Worm (Caenorhabditis elegans) whole organism, L1 larva: ENCODE results near the gene F17E9.4.

Experiments
- C16A3.4 ChIP-seq: fragments of 150-350 bp; optimal IDR thresholded peaks from 2 replicates; lab custom pipeline; 2014; ENCODE audit warnings: missing biosample characterization, missing genetic modification characterization
- C34B4.2 ChIP-seq: sonication (generic microtip); optimal IDR thresholded peaks from 2 replicates; lab custom pipeline; 2017; ENCODE audit warnings: mild to moderate bottlenecking, missing genetic modification characterization, missing compliant biosample characterization
- F16B12.6 ChIP-seq: fragments of 150-350 bp; optimal IDR thresholded peaks from 2 replicates; lab custom pipeline; 2014; ENCODE audit warnings: missing biosample characterization, missing genetic modification characterization
- Y116A8C.19 ChIP-seq: sonication (generic microtip); optimal IDR thresholded peaks from 2 replicates; lab custom pipeline; 2016; ENCODE audit warnings: missing compliant biosample characterization, missing genetic modification characterization, borderline replicate concordance
- aha-1 ChIP-seq: fragments of 150-350 bp; optimal IDR thresholded peaks from 2 replicates; lab custom pipeline; 2014; ENCODE audit warnings: missing biosample characterization, missing genetic modification characterization
- alr-1 ChIP-seq: fragments of 200-800 bp; sonication (Bioruptor generic); optimal IDR thresholded peaks from 2 replicates; lab custom pipeline; 2018; ENCODE audit warnings: borderline replicate concordance, mild to moderate bottlenecking, missing genetic modification characterization, missing compliant biosample characterization
- aly-2 ChIP-seq: fragments of 150-350 bp; optimal IDR thresholded peaks from 2 replicates; lab custom pipeline; 2014; ENCODE audit warnings: missing biosample characterization, missing genetic modification characterization
- ama-1 ChIP-seq: fragments of 150-350 bp; optimal IDR thresholded peaks from 2 replicates; lab custom pipeline; 2014
- ceh-63 ChIP-seq: fragments of 200-800 bp; sonication (Bioruptor generic); optimal IDR thresholded peaks from 2 replicates; lab custom pipeline; 2018; ENCODE audit warnings: mild to moderate bottlenecking, missing genetic modification characterization, missing compliant biosample characterization
- ceh-88 ChIP-seq: fragments of 200-800 bp; sonication (Bioruptor generic); IDR thresholded peaks from 2 replicates; pipeline ENCODE4 v1.3.6; 2022; ENCODE audit warnings: missing genetic modification characterization, missing compliant biosample characterization
- ces-1 ChIP-seq: fragments of 150-350 bp; optimal IDR thresholded peaks from 2 replicates; lab custom pipeline; 2014; ENCODE audit warnings: missing biosample characterization, missing genetic modification reagents, missing genetic modification characterization
- dpl-1 ChIP-seq, 3 experiments: fragments of 150-350 bp in 2 of 3; sonication (generic microtip) in 1 of 3; optimal IDR thresholded peaks; 2 replicates each; lab custom pipeline; 2014 to 2017; ENCODE audit warnings: missing biosample characterization in 3 of 3, missing genetic modification characterization in 3 of 3, missing genetic modification reagents in 3 of 3
- dsc-1 ChIP-seq: sonication (generic microtip); optimal IDR thresholded peaks from 2 replicates; lab custom pipeline; 2016; ENCODE audit warnings: mild to moderate bottlenecking, missing genetic modification characterization, missing compliant biosample characterization
- efl-1 ChIP-seq, 4 experiments: fragments of 150-350 bp; optimal IDR thresholded peaks in 3 of 4; peaks in 1 of 4; 1 replicate in 1 of 4; 2 replicates in 3 of 4; lab custom pipeline; 2014; ENCODE audit warnings: missing biosample characterization in 2 of 4, missing genetic modification characterization in 2 of 4, missing genetic modification reagents in 2 of 4
- egl-13 ChIP-seq: sonication (generic microtip); optimal IDR thresholded peaks from 2 replicates; lab custom pipeline; 2016; ENCODE audit warnings: missing genotype, missing genetic modification reagents, missing genetic modification characterization, missing compliant biosample characterization
- egl-27 ChIP-seq, 2 experiments: fragments of 150-350 bp in 1 of 2; sonication (generic microtip); optimal IDR thresholded peaks; 3 replicates each; lab custom pipeline; 2017 to 2018; ENCODE audit warnings: missing biosample characterization in 2 of 2, missing genetic modification characterization in 2 of 2, missing genetic modification reagents in 2 of 2
- elt-3 ChIP-seq, 6 experiments: fragments of 150-350 bp in 1 of 6; sonication (generic microtip); optimal IDR thresholded peaks; 2 replicates each; lab custom pipeline; 2017 to 2018; ENCODE audit warnings: missing biosample characterization in 6 of 6, missing genetic modification characterization in 6 of 6, inconsistent platforms in 1 of 6
- ets-5 ChIP-seq: fragments of 200-800 bp; sonication (Bioruptor generic); IDR thresholded peaks from 2 replicates; pipeline ENCODE4 v1.3.6; 2022; ENCODE audit warnings: missing genetic modification characterization, missing compliant biosample characterization
- fkh-4 ChIP-seq: sonication (generic microtip); optimal IDR thresholded peaks from 2 replicates; lab custom pipeline; 2016; ENCODE audit warnings: missing compliant biosample characterization, missing genetic modification characterization, borderline replicate concordance
- fos-1 ChIP-seq: fragments of 150-350 bp; optimal IDR thresholded peaks from 2 replicates; lab custom pipeline; 2014; ENCODE audit warnings: missing biosample characterization, missing genetic modification characterization
- grh-1 ChIP-seq: fragments of 200-800 bp; sonication (Bioruptor generic); IDR thresholded peaks from 2 replicates; pipeline ENCODE4 v1.3.6; 2022; ENCODE audit warnings: missing genetic modification reagents, missing genetic modification characterization, missing compliant biosample characterization
- hlh-4 ChIP-seq: sonication (generic microtip); optimal IDR thresholded peaks from 2 replicates; lab custom pipeline; 2016; ENCODE audit warnings: mild to moderate bottlenecking, missing genetic modification characterization, missing compliant biosample characterization
- hpl-2 ChIP-seq: fragments of 150-350 bp; optimal IDR thresholded peaks from 2 replicates; lab custom pipeline; 2014; ENCODE audit warnings: missing biosample characterization, missing genetic modification reagents, missing genetic modification characterization
- isw-1 ChIP-seq: fragments of 200-800 bp; sonication (Bioruptor generic); IDR thresholded peaks from 2 replicates; pipeline ENCODE4 v1.3.6; 2022; ENCODE audit warnings: missing genetic modification characterization, missing compliant biosample characterization
- jun-1 ChIP-seq: fragments of 150-350 bp; optimal IDR thresholded peaks from 2 replicates; lab custom pipeline; 2014; ENCODE audit warnings: missing biosample characterization, missing genetic modification reagents, missing genetic modification characterization
- lin-13 ChIP-seq: fragments of 150-350 bp; optimal IDR thresholded peaks from 2 replicates; lab custom pipeline; 2014; ENCODE audit warnings: missing biosample characterization, missing genetic modification reagents, missing genetic modification characterization
- lin-14 ChIP-seq: fragments of 200-800 bp; sonication (Bioruptor generic); optimal IDR thresholded peaks from 2 replicates; lab custom pipeline; 2018; ENCODE audit warnings: mild to moderate bottlenecking, missing genetic modification characterization, moderate library complexity, missing compliant biosample characterization
- lin-15B ChIP-seq: fragments of 150-350 bp; sonication (generic microtip); optimal IDR thresholded peaks from 3 replicates; lab custom pipeline; 2014; ENCODE audit warnings: missing biosample characterization, missing genetic modification characterization
- lin-35 ChIP-seq, 2 experiments: fragments of 150-350 bp; optimal IDR thresholded peaks; 2 replicates each; lab custom pipeline; 2014; ENCODE audit warnings: missing biosample characterization in 2 of 2, missing genetic modification characterization in 2 of 2, missing genetic modification reagents in 2 of 2
- lin-39 ChIP-seq: fragments of 150-350 bp; optimal IDR thresholded peaks from 2 replicates; lab custom pipeline; 2014; ENCODE audit warnings: missing biosample characterization, missing genetic modification reagents, missing genetic modification characterization
- mdl-1 ChIP-seq, 2 experiments: fragments of 150-350 bp; optimal IDR thresholded peaks; 2 replicates each; lab custom pipeline; 2014 to 2017; ENCODE audit warnings: missing biosample characterization in 2 of 2, missing genetic modification characterization in 2 of 2, inconsistent platforms in 1 of 2
- mef-2 ChIP-seq: fragments of 150-350 bp; optimal IDR thresholded peaks from 2 replicates; lab custom pipeline; 2014; ENCODE audit warnings: missing biosample characterization, missing genetic modification characterization
- mep-1 ChIP-seq: fragments of 150-350 bp; optimal IDR thresholded peaks from 2 replicates; lab custom pipeline; 2014; ENCODE audit warnings: missing biosample characterization, missing genetic modification characterization
- nhr-12 ChIP-seq: sonication (generic microtip); optimal IDR thresholded peaks from 2 replicates; lab custom pipeline; 2017; ENCODE audit warnings: missing biosample characterization, missing genetic modification characterization
- nhr-19 ChIP-seq: fragments of 200-800 bp; sonication (Bioruptor generic); conservative IDR thresholded peaks from 2 replicates; pipeline ENCODE4 v1.3.6; 2022; ENCODE audit warnings: missing genetic modification characterization, missing compliant biosample characterization
- nhr-237 ChIP-seq: fragments of 150-350 bp; optimal IDR thresholded peaks from 2 replicates; lab custom pipeline; 2014; ENCODE audit warnings: missing biosample characterization, missing genetic modification characterization
- nhr-71 ChIP-seq: sonication (generic microtip); optimal IDR thresholded peaks from 2 replicates; lab custom pipeline; 2016; ENCODE audit warnings: mild to moderate bottlenecking, missing genetic modification characterization, moderate library complexity, missing compliant biosample characterization
- nhr-77 ChIP-seq: fragments of 150-350 bp; optimal IDR thresholded peaks from 2 replicates; lab custom pipeline; 2014; ENCODE audit warnings: missing biosample characterization, missing genetic modification characterization
- nhr-90 ChIP-seq: sonication (generic microtip); optimal IDR thresholded peaks from 2 replicates; lab custom pipeline; 2016; ENCODE audit warnings: mild to moderate bottlenecking, missing genetic modification characterization, missing compliant biosample characterization; ENCODE audit not compliant: poor library complexity
- pax-3 ChIP-seq: fragments of 200-800 bp; sonication (Bioruptor generic); optimal IDR thresholded peaks from 2 replicates; lab custom pipeline; 2018; ENCODE audit warnings: mild to moderate bottlenecking, missing genetic modification characterization, moderate library complexity, missing compliant biosample characterization
- pqm-1 ChIP-seq: sonication (generic microtip); optimal IDR thresholded peaks from 3 replicates; lab custom pipeline; 2017; ENCODE audit warnings: missing biosample characterization, missing genetic modification characterization
- rnt-1 ChIP-seq: sonication (generic microtip); optimal IDR thresholded peaks from 2 replicates; lab custom pipeline; 2016; ENCODE audit warnings: mild to moderate bottlenecking, missing genetic modification characterization, moderate library complexity, missing compliant biosample characterization
- snu-23 ChIP-seq: sonication (generic microtip); optimal IDR thresholded peaks from 2 replicates; lab custom pipeline; 2016; ENCODE audit warnings: missing genetic modification characterization, missing compliant biosample characterization
- sox-4 ChIP-seq: sonication (generic microtip); optimal IDR thresholded peaks from 2 replicates; lab custom pipeline; 2016; ENCODE audit warnings: missing genetic modification characterization, missing compliant biosample characterization
- sup-37 ChIP-seq: fragments of 200-800 bp; sonication (Bioruptor generic); optimal IDR thresholded peaks from 2 replicates; lab custom pipeline; 2018; ENCODE audit warnings: mild to moderate bottlenecking, missing genetic modification characterization, missing compliant biosample characterization
- swsn-7 ChIP-seq: sonication (generic microtip); optimal IDR thresholded peaks from 2 replicates; lab custom pipeline; 2016; ENCODE audit warnings: missing genetic modification characterization, missing compliant biosample characterization
- tlp-1 ChIP-seq: fragments of 150-350 bp; optimal IDR thresholded peaks from 2 replicates; lab custom pipeline; 2014; ENCODE audit warnings: missing biosample characterization, missing genetic modification characterization
- xbp-1 ChIP-seq: sonication (generic microtip); optimal IDR thresholded peaks from 2 replicates; lab custom pipeline; 2016; ENCODE audit warnings: missing genetic modification characterization, missing compliant biosample characterization
- ztf-11 ChIP-seq, 2 experiments: sonication (generic microtip); optimal IDR thresholded peaks; 2 replicates each; lab custom pipeline; 2016 to 2017; ENCODE audit warnings: missing genetic modification characterization in 2 of 2, missing biosample characterization in 1 of 2, missing compliant biosample characterization in 1 of 2

Gene F17E9.4

ce11 chrIV:8333954-8333987 is 14.4 kb upstream of the F17E9.4 start, which contains the start of gene his-31:
Gene his-31 (minus strand): TSS chrIV:8333983.
- TF ChIP-seq swsn-7 (no peak), sup-37 (GFP tag; lab: Kevin White, UChicago) (no peak), xbp-1 (tag; lab: Kevin White, UChicago) (no peak), rnt-1 (tag; lab: Kevin White, UChicago) (no peak), nhr-12 (tag; lab: Kevin White, UChicago) (no peak), fkh-4 (tag; lab: Kevin White, UChicago) (no peak), elt-3 (tag; optimal IDR thresholded peaks at IDR 0.05; lab: Kevin White, UChicago) (no peak), nhr-90 (tag; lab: Kevin White, UChicago) (no peak), lin-35 (GFP tag; optimal IDR thresholded peaks at IDR 0.05; lab: Kevin White, UChicago) (no peak), ets-5 (GFP tag; lab: Robert Waterston, UW) (no peak), lin-39 (tag; lab: Kevin White, UChicago) (no peak), hlh-4 (tag; lab: Kevin White, UChicago) (no peak)

ce11 chrIV:8333988-8334863 is 13.9 kb upstream of the F17E9.4 start, which contains the start of gene his-32:
Gene his-32 (plus strand): TSS chrIV:8334305.
- no peak for TF ChIP-seq nhr-12 (tag; lab: Kevin White, UChicago)
- no peak for TF ChIP-seq mef-2
- TF ChIP-seq pax-3 (tag; lab: Kevin White, UChicago) = no peak
- no peak for TF ChIP-seq pqm-1 (tag; lab: Kevin White, UChicago)
- no peak for TF ChIP-seq lin-15B (tag; lab: Kevin White, UChicago)
- no peak for TF ChIP-seq egl-13 (tag; lab: Kevin White, UChicago)
- no peak for TF ChIP-seq jun-1
- TF ChIP-seq ceh-88 (GFP tag; lab: Robert Waterston, UW) = no peak
- TF ChIP-seq lin-35 (GFP tag; optimal IDR thresholded peaks at IDR 0.05; lab: Kevin White, UChicago) = peak in 1 of 2 experiments; percentile 18
- peak; percentile 18 to 43 for TF ChIP-seq efl-1 (optimal IDR thresholded peaks at IDR 0.05; lab: Kevin White, UChicago)
- peak in 1 of 2 experiments; percentile 89 for TF ChIP-seq efl-1 (GFP tag; optimal IDR thresholded peaks at IDR 0.05 in 1 of 2; lab: Kevin White, UChicago)
- TF ChIP-seq grh-1 = peak; percentile 21; the same call in 1 of the 2 replicates
- TF ChIP-seq mep-1 (tag; lab: Kevin White, UChicago) = peak; percentile 80
- no peak for TF ChIP-seq nhr-77 (tag; lab: Kevin White, UChicago)
- TF ChIP-seq ama-1 (lab: Kevin White, UChicago) = no peak
- TF ChIP-seq ces-1 (GFP tag; lab: Kevin White, UChicago) = no peak
- peak; percentile 60 to 97 for TF ChIP-seq ztf-11 (tag; optimal IDR thresholded peaks at IDR 0.05; lab: Kevin White, UChicago)
- TF ChIP-seq nhr-90 (tag; lab: Kevin White, UChicago) = peak; percentile 59
- no peak for TF ChIP-seq aly-2
- no peak for TF ChIP-seq hpl-2 (GFP tag; lab: Kevin White, UChicago)
- TF ChIP-seq isw-1 (GFP tag; lab: Robert Waterston, UW) = no peak
- no peak for TF ChIP-seq fos-1 (tag; lab: Kevin White, UChicago)
- TF ChIP-seq snu-23 (GFP tag; lab: Kevin White, UChicago) = peak; percentile 68
- TF ChIP-seq aha-1 (tag; lab: Kevin White, UChicago) = no peak
- no peak for TF ChIP-seq ceh-63 (GFP tag; lab: Kevin White, UChicago)
- peak; percentile 69 for TF ChIP-seq nhr-71 (tag; lab: Kevin White, UChicago)
- peak; percentile 74 for TF ChIP-seq lin-39 (tag; lab: Kevin White, UChicago)
- no peak for TF ChIP-seq egl-27 (tag; optimal IDR thresholded peaks at IDR 0.05; lab: Kevin White, UChicago)
- no peak for TF ChIP-seq nhr-237 (tag; lab: Kevin White, UChicago)
- peak in 2 of 3 experiments; percentile 1 to 34 for TF ChIP-seq dpl-1 (GFP tag; optimal IDR thresholded peaks at IDR 0.05; lab: Kevin White, UChicago)
- TF ChIP-seq Y116A8C.19 (tag; lab: Kevin White, UChicago) = no peak
- TF ChIP-seq C16A3.4 (tag; lab: Kevin White, UChicago) = peak; percentile 61
- no peak for TF ChIP-seq dsc-1 (tag; lab: Kevin White, UChicago)
- TF ChIP-seq sox-4 = no peak
- TF ChIP-seq mdl-1 (tag; optimal IDR thresholded peaks at IDR 0.05; lab: Kevin White, UChicago) = no peak
- TF ChIP-seq tlp-1 (tag; lab: Kevin White, UChicago) = no peak
- no peak for TF ChIP-seq C34B4.2 (tag; lab: Kevin White, UChicago)
- TF ChIP-seq sup-37 (GFP tag; lab: Kevin White, UChicago) = no peak
- peak; percentile 58 for TF ChIP-seq rnt-1 (tag; lab: Kevin White, UChicago)
- no peak for TF ChIP-seq alr-1 (tag; lab: Kevin White, UChicago)
- TF ChIP-seq lin-14 (GFP tag; lab: Kevin White, UChicago) = peak; percentile 75
- no peak for TF ChIP-seq F16B12.6
- peak; percentile 16; the same call in 1 of the 2 replicates for TF ChIP-seq nhr-19
- TF ChIP-seq lin-13 (GFP tag; lab: Kevin White, UChicago) = peak; percentile 55
